Worm (Caenorhabditis elegans): ENCODE measurements around the gene scvp-1.

Gene scvp-1

DNA sequence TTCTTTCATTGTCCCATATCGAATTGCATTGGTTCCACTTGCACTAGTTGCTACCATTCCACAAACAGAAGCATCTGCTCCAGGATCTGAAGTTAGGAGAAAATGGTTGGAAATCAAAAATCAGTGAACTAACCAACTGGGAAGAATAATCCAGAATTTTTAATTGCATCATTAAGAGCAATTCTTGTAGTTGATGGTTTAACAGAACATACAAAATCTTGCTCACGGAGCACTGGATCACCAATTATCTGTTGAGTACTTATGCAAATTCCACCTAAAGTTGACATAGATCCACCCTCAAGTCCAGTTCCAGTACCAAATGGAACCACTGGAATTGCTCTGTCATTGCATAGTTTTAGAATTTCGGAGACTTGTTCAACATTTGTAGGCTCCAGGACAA, 41.3 kb downstream of the scvp-1 start:
- TF ChIP-seq unc-39 (tag; optimal IDR thresholded peaks at IDR 0.05) (no peak), blmp-1 (tag; optimal IDR thresholded peaks at IDR 0.05) (no peak), mep-1 (tag; optimal IDR thresholded peaks at IDR 0.05) (no peak), flh-1 (GFP tag; optimal IDR thresholded peaks at IDR 0.05) (no peak), ham-2 (GFP tag; optimal IDR thresholded peaks at IDR 0.05) (no peak), sptf-1 (tag; optimal IDR thresholded peaks at IDR 0.05) (no peak), zip-8 (tag; optimal IDR thresholded peaks at IDR 0.05) (no peak), lin-13 (tag; optimal IDR thresholded peaks at IDR 0.05) (no peak), elt-1 (tag; optimal IDR thresholded peaks at IDR 0.05; ENCODE audit: borderline replicate concordance, insufficient read depth) (no peak), ceh-39 (tag; optimal IDR thresholded peaks at IDR 0.05) (no peak), hlh-1 (tag; optimal IDR thresholded peaks at IDR 0.05) (no peak)

DNA sequence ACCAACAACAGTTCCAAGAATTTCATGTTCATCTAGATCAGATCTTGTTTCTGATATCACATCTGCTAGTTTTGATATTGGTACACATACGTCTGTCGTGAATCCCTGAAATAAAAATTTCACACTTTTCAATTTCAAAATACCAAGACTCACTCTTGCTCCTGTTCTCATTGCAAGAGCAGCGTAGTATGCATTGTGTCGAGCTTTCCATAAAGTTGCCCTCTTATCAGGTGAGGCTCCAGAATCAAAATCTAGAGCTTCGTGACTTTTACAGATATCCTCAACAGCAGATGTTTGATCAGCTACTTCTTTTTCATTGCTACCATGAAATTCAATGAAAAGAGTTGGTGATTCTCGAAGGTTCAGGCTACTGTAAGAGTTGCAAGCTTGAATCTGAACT, 42.1 kb downstream of the scvp-1 start, which contains the start of gene F32D8.11:
F32D8.11 (minus strand) TSS at position 101 of the 400 bp plus-strand sequence.
- no peak for TF ChIP-seq drap-1 (GFP tag; optimal IDR thresholded peaks at IDR 0.05)
- no peak for TF ChIP-seq nhr-237 (tag; optimal IDR thresholded peaks at IDR 0.05)
- no peak for TF ChIP-seq snpc-4 (tag; optimal IDR thresholded peaks at IDR 0.05)
- no peak for TF ChIP-seq M03D4.4 (tag; optimal IDR thresholded peaks at IDR 0.05)
- TF ChIP-seq mep-1 (tag; optimal IDR thresholded peaks at IDR 0.05), result no peak
- no peak for TF ChIP-seq ceh-43 (GFP tag; optimal IDR thresholded peaks at IDR 0.05)
- TF ChIP-seq ces-1 (GFP tag; optimal IDR thresholded peaks at IDR 0.05), result no peak
- no peak for TF ChIP-seq ceh-83 (GFP tag; optimal IDR thresholded peaks at IDR 0.05)
- TF ChIP-seq elt-1 (tag; optimal IDR thresholded peaks at IDR 0.05; ENCODE audit: borderline replicate concordance, insufficient read depth), result no peak

DNA sequence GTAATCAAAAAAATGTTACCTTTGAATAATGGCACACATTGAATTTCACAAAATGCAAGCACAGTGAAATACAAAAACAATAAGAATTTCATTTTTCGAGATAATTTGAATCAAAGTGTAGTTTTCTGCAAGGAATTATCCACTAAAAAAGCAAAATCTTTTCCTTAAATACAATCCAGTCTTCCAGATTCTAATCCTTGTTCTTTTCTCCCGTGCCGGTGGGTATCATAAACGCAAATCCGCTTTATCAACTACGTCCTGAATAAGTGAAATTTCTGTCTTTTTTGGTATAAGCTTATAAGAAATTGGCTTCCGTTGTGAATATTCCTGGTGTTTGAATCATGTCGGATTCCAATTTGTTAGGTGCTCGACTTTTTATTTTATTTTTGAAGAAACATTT, 42.9 kb downstream of the scvp-1 start:
- TF ChIP-seq blmp-1 (tag; optimal IDR thresholded peaks at IDR 0.05) (no peak), sptf-1 (tag; optimal IDR thresholded peaks at IDR 0.05) (no peak), ceh-43 (GFP tag; optimal IDR thresholded peaks at IDR 0.05) (no peak), nhr-12 (tag; optimal IDR thresholded peaks at IDR 0.05) (no peak), ztf-11 (tag; optimal IDR thresholded peaks at IDR 0.05) (no peak), elt-3 (tag; optimal IDR thresholded peaks at IDR 0.05) (no peak), bed-3 (GFP tag; optimal IDR thresholded peaks at IDR 0.05) (no peak), M03D4.4 (tag; optimal IDR thresholded peaks at IDR 0.05) (no peak), ceh-83 (GFP tag; optimal IDR thresholded peaks at IDR 0.05) (no peak), unc-120 (tag; optimal IDR thresholded peaks at IDR 0.05; ENCODE audit: poor library complexity, severe bottlenecking) (no peak), ham-2 (GFP tag; optimal IDR thresholded peaks at IDR 0.05) (no peak), pha-4 (tag; optimal IDR thresholded peaks at IDR 0.05) (no peak), cnd-1 (tag; optimal IDR thresholded peaks at IDR 0.05) (no peak)

DNA sequence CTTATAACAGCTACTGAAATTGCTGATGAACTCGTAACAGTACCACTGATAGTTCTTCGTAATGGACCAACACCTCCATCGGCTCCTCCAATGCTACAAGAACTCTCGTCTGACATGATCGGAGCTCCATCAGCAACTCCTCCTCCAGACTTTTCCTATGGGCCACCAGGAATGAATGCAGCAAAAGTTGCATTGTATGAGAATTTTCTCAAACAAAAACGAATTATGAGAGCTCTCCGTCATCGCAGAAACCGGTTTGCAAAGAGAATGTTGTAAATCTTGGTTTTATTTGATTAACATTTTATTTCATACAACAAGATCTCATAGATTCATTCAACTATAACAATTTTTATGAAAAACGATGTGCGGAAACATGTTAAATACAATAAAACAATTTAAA, 43.5 kb downstream of the scvp-1 start:
- no peak for TF ChIP-seq ces-1 (GFP tag; optimal IDR thresholded peaks at IDR 0.05)
- no peak for TF ChIP-seq unc-39 (tag; optimal IDR thresholded peaks at IDR 0.05)
- no peak for TF ChIP-seq elt-1 (tag; optimal IDR thresholded peaks at IDR 0.05; ENCODE audit: borderline replicate concordance, insufficient read depth)
- TF ChIP-seq flh-1 (GFP tag; optimal IDR thresholded peaks at IDR 0.05), result no peak
- no peak for TF ChIP-seq mep-1 (tag; optimal IDR thresholded peaks at IDR 0.05)
- TF ChIP-seq ceh-43 (GFP tag; optimal IDR thresholded peaks at IDR 0.05), result no peak
- TF ChIP-seq mls-2 (tag; optimal IDR thresholded peaks at IDR 0.05), result no peak
- no peak for TF ChIP-seq sptf-1 (tag; optimal IDR thresholded peaks at IDR 0.05)
- no peak for TF ChIP-seq nhr-12 (tag; optimal IDR thresholded peaks at IDR 0.05)
- TF ChIP-seq lin-13 (tag; optimal IDR thresholded peaks at IDR 0.05), result no peak
- no peak for TF ChIP-seq tbx-8 (GFP tag; optimal IDR thresholded peaks at IDR 0.05)
- no peak for TF ChIP-seq M03D4.4 (tag; optimal IDR thresholded peaks at IDR 0.05)
- no peak for TF ChIP-seq ztf-11 (tag; optimal IDR thresholded peaks at IDR 0.05)
- no peak for TF ChIP-seq ceh-83 (GFP tag; optimal IDR thresholded peaks at IDR 0.05)

DNA sequence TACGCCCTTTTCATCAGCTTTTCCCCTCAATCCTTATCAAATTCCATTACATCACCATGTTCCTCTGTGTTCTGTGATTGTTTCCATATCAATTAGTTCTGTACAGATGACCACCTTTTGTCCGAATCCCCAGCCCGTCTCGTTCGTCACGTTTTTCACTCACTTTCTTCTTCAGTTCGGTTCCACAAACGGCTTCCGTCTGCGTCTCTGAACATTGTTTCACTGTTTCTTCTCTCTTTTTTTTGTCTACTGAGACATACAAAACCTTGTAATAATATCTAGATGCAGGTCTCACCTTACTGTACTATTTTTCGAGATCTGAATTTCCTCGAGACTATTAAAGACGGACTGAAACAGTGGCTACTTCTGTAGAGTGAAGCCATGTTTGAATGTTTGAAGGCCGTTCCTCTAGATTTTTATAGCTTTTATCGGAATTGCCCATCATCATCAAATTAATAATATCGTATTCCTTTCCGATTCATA, 44.6 kb downstream of the scvp-1 start, which contains the start of gene F32D8.3:
F32D8.3 (plus strand) TSS at position 433 of the 483 bp plus-strand sequence.
- TF ChIP-seq hlh-1 (tag; optimal IDR thresholded peaks at IDR 0.05) (no peak), lsy-2 (tag; optimal IDR thresholded peaks at IDR 0.05) (no peak), M03D4.4 (tag; optimal IDR thresholded peaks at IDR 0.05) (no peak), sem-2 (GFP tag; optimal IDR thresholded peaks at IDR 0.05) (no peak), sptf-1 (tag; optimal IDR thresholded peaks at IDR 0.05) (no peak)

DNA sequence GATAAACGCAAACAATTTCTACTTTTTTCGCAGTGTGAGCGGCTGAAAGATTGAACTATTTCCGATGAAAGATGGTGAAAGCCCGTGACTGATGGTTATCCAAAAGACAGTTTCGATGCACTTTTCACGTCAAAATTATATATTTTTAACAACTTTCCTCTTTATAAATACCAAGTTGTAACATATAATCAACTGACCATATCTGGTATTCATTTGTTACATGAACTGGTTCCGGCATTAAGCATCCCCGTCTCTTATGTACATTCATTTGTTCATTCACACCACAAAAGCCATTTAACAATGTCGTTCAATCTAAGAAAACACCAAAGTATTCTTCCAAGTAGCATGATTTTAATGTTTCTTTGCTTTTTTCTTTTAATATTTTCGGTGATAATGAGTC, 47.6 kb downstream of the scvp-1 start, which contains the start of gene F32D8.2:
F32D8.2 (plus strand) TSS at position 301 of the 400 bp plus-strand sequence.
- no peak for TF ChIP-seq mab-5 (tag; optimal IDR thresholded peaks at IDR 0.05)
- no peak for TF ChIP-seq flh-1 (GFP tag; optimal IDR thresholded peaks at IDR 0.05)
- no peak for TF ChIP-seq lsy-2 (tag; optimal IDR thresholded peaks at IDR 0.05)
- no peak for TF ChIP-seq unc-39 (tag; optimal IDR thresholded peaks at IDR 0.05)
- no peak for TF ChIP-seq blmp-1 (tag; optimal IDR thresholded peaks at IDR 0.05)
- no peak for TF ChIP-seq drap-1 (GFP tag; optimal IDR thresholded peaks at IDR 0.05)
- no peak for TF ChIP-seq pha-4 (tag; optimal IDR thresholded peaks at IDR 0.05)
- TF ChIP-seq lin-13 (tag; optimal IDR thresholded peaks at IDR 0.05), result no peak
- no peak for TF ChIP-seq cnd-1 (tag; optimal IDR thresholded peaks at IDR 0.05)
- TF ChIP-seq nhr-12 (tag; optimal IDR thresholded peaks at IDR 0.05), result no peak
- TF ChIP-seq unc-62 (GFP tag; optimal IDR thresholded peaks at IDR 0.05), result no peak
- no peak for TF ChIP-seq ceh-43 (GFP tag; optimal IDR thresholded peaks at IDR 0.05)
- no peak for TF ChIP-seq nhr-28 (tag; optimal IDR thresholded peaks at IDR 0.05)
- TF ChIP-seq ztf-11 (tag; optimal IDR thresholded peaks at IDR 0.05), result no peak
- TF ChIP-seq ceh-83 (GFP tag; optimal IDR thresholded peaks at IDR 0.05), result no peak
- TF ChIP-seq ham-2 (GFP tag; optimal IDR thresholded peaks at IDR 0.05), result no peak
- TF ChIP-seq tbx-8 (GFP tag; optimal IDR thresholded peaks at IDR 0.05), result no peak
